Fruit fly (Drosophila melanogaster) whole organism, embryonic: Measurements from ENCODE around the gene CG7903.

ENCODE experiments used
- B-H1 ChIP-seq: fragments of 200-800 bp; sonication (Bioruptor generic); IDR thresholded peaks from 3 replicates; pipeline ENCODE4 v1.3.6; 2022; ENCODE audit warnings: missing biosample characterization, missing genetic modification characterization
- Bdp1 ChIP-seq: fragments of 200-800 bp; sonication (Bioruptor generic); optimal IDR thresholded peaks from 3 replicates; lab custom pipeline; 2016; ENCODE audit warnings: missing biosample characterization, missing genetic modification characterization
- BtbVII ChIP-seq: fragments of 200-800 bp; sonication (Bioruptor generic); optimal IDR thresholded peaks from 3 replicates; lab custom pipeline; 2017; ENCODE audit warnings: missing biosample characterization, mild to moderate bottlenecking, missing genetic modification characterization
- CG10147 ChIP-seq: fragments of 200-800 bp; sonication (Bioruptor generic); optimal IDR thresholded peaks from 2 replicates; lab custom pipeline; 2019; ENCODE audit warnings: missing biosample characterization, mild to moderate bottlenecking, missing genetic modification characterization, moderate library complexity
- CG10209 ChIP-seq: fragments of 200-800 bp; sonication (Bioruptor generic); optimal IDR thresholded peaks from 3 replicates; lab custom pipeline; 2017; ENCODE audit warnings: missing biosample characterization, mild to moderate bottlenecking, missing genetic modification characterization, missing genetic modification reagents
- CG10959 ChIP-seq: fragments of 200-800 bp; sonication (Bioruptor generic); IDR thresholded peaks from 2 replicates; pipeline ENCODE4 v1.3.6; 2022; ENCODE audit warnings: missing biosample characterization, missing genetic modification characterization
- CG12155 ChIP-seq: fragments of 200-800 bp; sonication (Bioruptor generic); optimal IDR thresholded peaks from 3 replicates; lab custom pipeline; 2016; ENCODE audit warnings: missing biosample characterization, missing genetic modification characterization
- CG13287 ChIP-seq: fragments of 200-800 bp; sonication (Bioruptor generic); IDR thresholded peaks from 2 replicates; pipeline ENCODE4 v1.3.6; 2022; ENCODE audit warnings: missing biosample characterization, missing genetic modification characterization; ENCODE audit not compliant: partially characterized antibody
- CG17328 ChIP-seq: fragments of 200-800 bp; sonication (Bioruptor generic); IDR thresholded peaks from 2 replicates; pipeline ENCODE4 v1.3.6; 2022; ENCODE audit warnings: missing biosample characterization, missing genetic modification characterization
- CG1792 ChIP-seq: fragments of 200-800 bp; sonication (Bioruptor generic); optimal IDR thresholded peaks from 2 replicates; lab custom pipeline; 2016; ENCODE audit warnings: missing biosample characterization, missing genetic modification characterization
- CG31388 ChIP-seq: fragments of 200-800 bp; sonication (Bioruptor generic); optimal IDR thresholded peaks from 2 replicates; lab custom pipeline; 2016; ENCODE audit warnings: missing biosample characterization, missing genetic modification characterization
- CG4282 ChIP-seq: fragments of 200-800 bp; sonication (Bioruptor generic); optimal IDR thresholded peaks from 2 replicates; lab custom pipeline; 2016; ENCODE audit warnings: missing biosample characterization, missing genetic modification characterization
- CG4328 ChIP-seq: fragments of 200-800 bp; sonication (Bioruptor generic); optimal IDR thresholded peaks from 3 replicates; lab custom pipeline; 2017; ENCODE audit warnings: missing biosample characterization, missing genetic modification reagents, missing genetic modification characterization
- CG5953 ChIP-seq: fragments of 200-800 bp; sonication (Bioruptor generic); IDR thresholded peaks from 2 replicates; pipeline ENCODE4 v1.3.6; 2022; ENCODE audit warnings: missing biosample characterization, missing genetic modification characterization
- CG6791 ChIP-seq: fragments of 200-800 bp; sonication (Bioruptor generic); IDR thresholded peaks from 3 replicates; pipeline ENCODE4 v1.3.6; 2022; ENCODE audit warnings: missing biosample characterization, missing genetic modification characterization; ENCODE audit not compliant: partially characterized antibody
- CG6854 ChIP-seq: fragments of 200-800 bp; sonication (Bioruptor generic); optimal IDR thresholded peaks from 3 replicates; lab custom pipeline; 2017; ENCODE audit warnings: missing biosample characterization, mild to moderate bottlenecking, missing genetic modification characterization
- CG8089 ChIP-seq: fragments of 200-800 bp; sonication (Bioruptor generic); optimal IDR thresholded peaks from 3 replicates; lab custom pipeline; 2016; ENCODE audit warnings: missing biosample characterization, missing genetic modification characterization
- CG8944 ChIP-seq: fragments of 200-800 bp; sonication (Bioruptor generic); optimal IDR thresholded peaks from 3 replicates; lab custom pipeline; 2016; ENCODE audit warnings: missing biosample characterization, missing genetic modification characterization
- CG9727 ChIP-seq: fragments of 200-800 bp; sonication (Bioruptor generic); optimal IDR thresholded peaks from 3 replicates; lab custom pipeline; 2017; ENCODE audit warnings: missing biosample characterization, mild to moderate bottlenecking, missing genetic modification characterization
- CG9876 ChIP-seq: fragments of 200-800 bp; sonication (Bioruptor generic); optimal IDR thresholded peaks from 2 replicates; lab custom pipeline; 2016; ENCODE audit warnings: missing biosample characterization, missing genetic modification characterization
- Dek ChIP-seq: fragments of 200-800 bp; sonication (Bioruptor generic); optimal IDR thresholded peaks from 3 replicates; lab custom pipeline; 2019; ENCODE audit warnings: missing biosample characterization, mild to moderate bottlenecking, missing genetic modification characterization, moderate library complexity
- E2f2 ChIP-seq: fragments of 200-800 bp; sonication (Bioruptor generic); IDR thresholded peaks from 2 replicates; pipeline ENCODE4 v1.3.6; 2022; ENCODE audit warnings: missing biosample characterization, missing genetic modification characterization
- Fer2 ChIP-seq: fragments of 200-800 bp; sonication (Bioruptor generic); optimal IDR thresholded peaks from 2 replicates; lab custom pipeline; 2018; ENCODE audit warnings: missing biosample characterization, mild to moderate bottlenecking, missing genetic modification characterization, moderate library complexity
- HLH4C ChIP-seq: fragments of 200-800 bp; sonication (Bioruptor generic); IDR thresholded peaks from 3 replicates; pipeline ENCODE4 v1.3.6; 2022; ENCODE audit warnings: missing biosample characterization, missing genetic modification characterization; ENCODE audit not compliant: partially characterized antibody
- Hr78 ChIP-seq, 2 experiments: fragments of 200-800 bp in 1 of 2; fragments of >200 bp in 1 of 2; sonication (Bioruptor generic) in 1 of 2; optimal IDR thresholded peaks; 2 replicates each; lab custom pipeline; 2017 to 2019; ENCODE audit warnings: missing biosample characterization in 2 of 2, missing genetic modification characterization in 2 of 2, mild to moderate bottlenecking in 1 of 2, moderate library complexity in 1 of 2
- Opbp ChIP-seq: fragments of 200-800 bp; sonication (Bioruptor generic); IDR thresholded peaks from 3 replicates; pipeline ENCODE4 v1.3.6; 2022; ENCODE audit warnings: missing biosample characterization, missing genetic modification characterization; ENCODE audit not compliant: partially characterized antibody
- Pdp1 ChIP-seq, 2 experiments: fragments of 200-800 bp; sonication (Bioruptor generic); optimal IDR thresholded peaks; 3 replicates each; lab custom pipeline; 2016; ENCODE audit warnings: missing biosample characterization in 2 of 2, missing genetic modification characterization in 2 of 2, mild to moderate bottlenecking in 1 of 2, moderate library complexity in 1 of 2
- Side ChIP-seq: fragments of 200-800 bp; sonication (Bioruptor generic); optimal IDR thresholded peaks from 2 replicates; lab custom pipeline; 2016; ENCODE audit warnings: missing biosample characterization, missing genetic modification characterization
- Six4 ChIP-seq: fragments of 200-800 bp; sonication (Bioruptor generic); optimal IDR thresholded peaks from 2 replicates; lab custom pipeline; 2016; ENCODE audit warnings: missing biosample characterization, missing genetic modification characterization
- Taf1 ChIP-seq: fragments of 200-800 bp; sonication (Bioruptor generic); IDR thresholded peaks from 2 replicates; pipeline ENCODE4 v1.3.6; 2022; ENCODE audit warnings: missing biosample characterization, missing genetic modification characterization
- Trl ChIP-seq, 3 experiments: fragments of >200 bp in 2 of 3; fragments of 200-800 bp in 1 of 3; sonication (Bioruptor generic) in 1 of 3; optimal IDR thresholded peaks; 2 replicates in 1 of 3; 3 replicates in 2 of 3; lab custom pipeline; 2016 to 2017; ENCODE audit warnings: missing biosample characterization in 1 of 3, missing genetic modification characterization in 1 of 3
- az2 ChIP-seq: fragments of 200-800 bp; sonication (Bioruptor generic); optimal IDR thresholded peaks from 3 replicates; lab custom pipeline; 2016; ENCODE audit warnings: missing biosample characterization, missing genetic modification characterization
- btn ChIP-seq: fragments of 200-800 bp; sonication (Bioruptor generic); optimal IDR thresholded peaks from 2 replicates; lab custom pipeline; 2016; ENCODE audit warnings: missing biosample characterization, missing genetic modification characterization
- caup ChIP-seq: fragments of 200-800 bp; sonication (Bioruptor generic); optimal IDR thresholded peaks from 3 replicates; lab custom pipeline; 2017; ENCODE audit warnings: missing biosample characterization, mild to moderate bottlenecking, missing genetic modification characterization, moderate library complexity; ENCODE audit not compliant: severe bottlenecking
- chif ChIP-seq, 2 experiments: fragments of 200-800 bp; sonication (Bioruptor generic); optimal IDR thresholded peaks; 3 replicates each; lab custom pipeline; 2016; ENCODE audit warnings: missing biosample characterization in 2 of 2, missing genetic modification characterization in 2 of 2
- danr ChIP-seq: fragments of 200-800 bp; sonication (Bioruptor generic); IDR thresholded peaks from 2 replicates; pipeline ENCODE4 v1.3.6; 2022; ENCODE audit warnings: missing biosample characterization, missing genetic modification characterization
- esg ChIP-seq: fragments of 200-800 bp; sonication (Bioruptor generic); conservative IDR thresholded peaks from 2 replicates; pipeline ENCODE4 v1.3.6; 2022; ENCODE audit warnings: missing biosample characterization, missing genetic modification characterization
- eyg ChIP-seq: fragments of 200-800 bp; sonication (Bioruptor generic); optimal IDR thresholded peaks from 3 replicates; lab custom pipeline; 2016; ENCODE audit warnings: missing biosample characterization, missing genetic modification characterization
- gro ChIP-seq: fragments of 200-800 bp; sonication (Bioruptor generic); optimal IDR thresholded peaks from 2 replicates; lab custom pipeline; 2016; ENCODE audit warnings: missing biosample characterization, missing genetic modification characterization
- her ChIP-seq: fragments of 200-800 bp; sonication (Bioruptor generic); optimal IDR thresholded peaks from 2 replicates; lab custom pipeline; 2016; ENCODE audit warnings: missing biosample characterization, missing genetic modification characterization
- jigr1 ChIP-seq: fragments of 200-800 bp; sonication (Bioruptor generic); IDR thresholded peaks from 3 replicates; pipeline ENCODE4 v1.3.6; 2022; ENCODE audit warnings: missing biosample characterization, missing genetic modification characterization
- jing ChIP-seq: fragments of 200-800 bp; sonication (Bioruptor generic); optimal IDR thresholded peaks from 2 replicates; lab custom pipeline; 2018; ENCODE audit warnings: missing biosample characterization, mild to moderate bottlenecking, missing genetic modification characterization
- lilli ChIP-seq: fragments of 200-800 bp; sonication (Bioruptor generic); optimal IDR thresholded peaks from 3 replicates; lab custom pipeline; 2016; ENCODE audit warnings: missing biosample characterization, missing genetic modification characterization
- oc ChIP-seq: fragments of 200-800 bp; sonication (Bioruptor generic); optimal IDR thresholded peaks from 2 replicates; lab custom pipeline; 2018; ENCODE audit warnings: missing biosample characterization, mild to moderate bottlenecking, missing genetic modification characterization, moderate library complexity
- org-1 ChIP-seq: fragments of 200-800 bp; sonication (Bioruptor generic); optimal IDR thresholded peaks from 2 replicates; lab custom pipeline; 2017; ENCODE audit warnings: missing biosample characterization, missing genetic modification characterization
- sd ChIP-seq: fragments of 200-800 bp; sonication (Bioruptor generic); optimal IDR thresholded peaks from 3 replicates; lab custom pipeline; 2018; ENCODE audit warnings: missing biosample characterization, mild to moderate bottlenecking, missing genetic modification characterization, moderate library complexity
- sna ChIP-seq: fragments of 200-800 bp; sonication (Bioruptor generic); IDR thresholded peaks from 2 replicates; pipeline ENCODE4 v1.3.6; 2022; ENCODE audit warnings: missing biosample characterization, missing genetic modification characterization; ENCODE audit not compliant: partially characterized antibody
- trh ChIP-seq: fragments of 200-800 bp; sonication (Bioruptor generic); optimal IDR thresholded peaks from 2 replicates; lab custom pipeline; 2016; ENCODE audit warnings: missing biosample characterization, missing genetic modification characterization
- twi ChIP-seq: fragments of 200-800 bp; optimal IDR thresholded peaks from 2 replicates; lab custom pipeline; 2019; ENCODE audit warnings: missing biosample characterization, mild to moderate bottlenecking, missing genetic modification characterization, moderate library complexity
- zf30C ChIP-seq: fragments of 200-800 bp; sonication (Bioruptor generic); optimal IDR thresholded peaks from 3 replicates; lab custom pipeline; 2018; ENCODE audit warnings: missing biosample characterization, mild to moderate bottlenecking, missing genetic modification characterization

CG7903 gene

dm6 chr3R:30014977-30015514 lies 20.0 kb upstream of the CG7903 start, which contains the start of gene CG7920 (continued):
- TF ChIP-seq danr (GFP tag; lab: Robert Waterston, UW) (no peak), CG4282 (GFP tag; lab: Kevin White, UChicago) (no peak), twi (no peak), CG17328 (GFP tag; lab: Robert Waterston, UW) (no peak), CG10209 (GFP tag; lab: Kevin White, UChicago) (no peak), chif (GFP tag; optimal IDR thresholded peaks at IDR 0.05; lab: Kevin White, UChicago) (no peak), Taf1 (no peak), Opbp (GFP tag; lab: Robert Waterston, UW) (peak; percentile 75), Six4 (GFP tag; lab: Kevin White, UChicago) (no peak), jigr1 (GFP tag; lab: Robert Waterston, UW) (no peak), CG31388 (GFP tag; lab: Kevin White, UChicago) (no peak), org-1 (GFP tag; lab: Kevin White, UChicago) (no peak), CG10147 (GFP tag; lab: Kevin White, UChicago) (peak; percentile 43), CG6791 (GFP tag; lab: Robert Waterston, UW) (peak; percentile 73), CG8089 (GFP tag; lab: Kevin White, UChicago) (no peak), Hr78 (GFP tag; optimal IDR thresholded peaks at IDR 0.05; lab: Kevin White, UChicago) (no peak), lilli (GFP tag; lab: Kevin White, UChicago) (peak; percentile 22), CG9727 (GFP tag; lab: Kevin White, UChicago) (no peak), CG12155 (GFP tag; lab: Kevin White, UChicago) (no peak), az2 (GFP tag; lab: Kevin White, UChicago) (no peak), Dek (tag; lab: Kevin White, UChicago) (peak; percentile 22), B-H1 (GFP tag; lab: Robert Waterston, UW) (no peak), gro (GFP tag; lab: Kevin White, UChicago) (no peak), CG4328 (no peak), jing (GFP tag; lab: Kevin White, UChicago) (no peak), oc (tag; lab: Kevin White, UChicago) (no peak), Fer2 (no peak), CG6854 (GFP tag; lab: Kevin White, UChicago) (peak; percentile 43), trh (GFP tag; lab: Kevin White, UChicago) (no peak), btn (GFP tag; lab: Kevin White, UChicago) (no peak), CG10959 (GFP tag; lab: Robert Waterston, UW) (no peak), HLH4C (GFP tag; lab: Robert Waterston, UW) (peak; percentile 71), Trl (optimal IDR thresholded peaks at IDR 0.05; lab: Kevin White, UChicago) (no peak), Trl (GFP tag; optimal IDR thresholded peaks at IDR 0.05; lab: Kevin White, UChicago) (no peak), CG5953 (GFP tag; lab: Robert Waterston, UW) (no peak), CG13287 (GFP tag; lab: Robert Waterston, UW) (peak; percentile 89), sd (tag; lab: Kevin White, UChicago) (peak; percentile 22), zf30C (GFP tag; lab: Kevin White, UChicago) (no peak), E2f2 (GFP tag; lab: Robert Waterston, UW) (peak; percentile 99), eyg (peak; percentile 34), Bdp1 (no peak), BtbVII (GFP tag; lab: Kevin White, UChicago) (peak; percentile 48), esg (no peak), Pdp1 (GFP tag; optimal IDR thresholded peaks at IDR 0.05; lab: Kevin White, UChicago) (peak in 1 of 2 experiments; percentile 10), her (peak; percentile 8), CG1792 (GFP tag; lab: Kevin White, UChicago) (no peak), sna (peak; percentile 83), CG8944 (GFP tag; lab: Kevin White, UChicago) (no peak), caup (GFP tag; lab: Kevin White, UChicago) (peak; percentile 52), Side (GFP tag; lab: Kevin White, UChicago) (no peak), CG9876 (GFP tag; lab: Kevin White, UChicago) (no peak)
